Worm (Caenorhabditis elegans) whole organism, mixed stage, embryonic: Measurements from ENCODE around the gene nhr-249.
A peak's percentile ranks its signal among the peaks of the same experiment; 100 is the strongest.

Experiments used
- M03D4.4 ChIP-seq: sonication (generic microtip); optimal IDR thresholded peaks from 2 replicates; lab custom pipeline; 2017; ENCODE audit warnings: mild to moderate bottlenecking, missing genetic modification characterization, missing compliant biosample characterization
- blmp-1 ChIP-seq: fragments of 150-350 bp; optimal IDR thresholded peaks from 2 replicates; lab custom pipeline; 2014; ENCODE audit warnings: missing biosample characterization, missing genetic modification characterization
- ceh-39 ChIP-seq: fragments of 150-350 bp; optimal IDR thresholded peaks from 2 replicates; lab custom pipeline; 2014; ENCODE audit warnings: missing biosample characterization, missing genetic modification characterization
- ceh-43 ChIP-seq: fragments of 200-800 bp; sonication (Bioruptor generic); optimal IDR thresholded peaks from 2 replicates; lab custom pipeline; 2018; ENCODE audit warnings: mild to moderate bottlenecking, missing genetic modification characterization, moderate library complexity, missing compliant biosample characterization
- elt-1 ChIP-seq: sonication (generic microtip); optimal IDR thresholded peaks from 2 replicates; lab custom pipeline; 2017; ENCODE audit warnings: missing genetic modification characterization, mild to moderate bottlenecking, missing compliant biosample characterization, antibody characterized with exemption, moderate library complexity, borderline replicate concordance; ENCODE audit not compliant: insufficient read depth
- elt-3 ChIP-seq: fragments of 150-350 bp; optimal IDR thresholded peaks from 2 replicates; lab custom pipeline; 2014; ENCODE audit warnings: missing biosample characterization, missing genetic modification characterization
- ham-2 ChIP-seq: fragments of 200-800 bp; sonication (Bioruptor generic); optimal IDR thresholded peaks from 2 replicates; lab custom pipeline; 2018; ENCODE audit warnings: mild to moderate bottlenecking, missing genetic modification characterization, missing compliant biosample characterization
- lin-13 ChIP-seq: fragments of 150-350 bp; optimal IDR thresholded peaks from 2 replicates; lab custom pipeline; 2014; ENCODE audit warnings: missing biosample characterization, missing genetic modification characterization
- lin-32 ChIP-seq: fragments of 200-800 bp; sonication (Bioruptor generic); optimal IDR thresholded peaks from 2 replicates; lab custom pipeline; 2018; ENCODE audit warnings: mild to moderate bottlenecking, missing genetic modification characterization, missing compliant biosample characterization
- lsy-2 ChIP-seq: fragments of 150-350 bp; optimal IDR thresholded peaks from 2 replicates; lab custom pipeline; 2014; ENCODE audit warnings: missing biosample characterization, missing genetic modification characterization
- mab-5 ChIP-seq: fragments of 150-350 bp; optimal IDR thresholded peaks from 2 replicates; lab custom pipeline; 2014; ENCODE audit warnings: missing biosample characterization, missing genetic modification characterization
- nhr-12 ChIP-seq: fragments of 150-350 bp; optimal IDR thresholded peaks from 2 replicates; lab custom pipeline; 2014; ENCODE audit warnings: missing biosample characterization, missing genetic modification characterization
- nhr-2 ChIP-seq: fragments of 150-350 bp; optimal IDR thresholded peaks from 2 replicates; lab custom pipeline; 2014; ENCODE audit warnings: missing biosample characterization, missing genetic modification characterization
- nhr-237 ChIP-seq: fragments of 150-350 bp; optimal IDR thresholded peaks from 2 replicates; lab custom pipeline; 2014; ENCODE audit warnings: missing biosample characterization, missing genetic modification characterization
- nhr-28 ChIP-seq: fragments of 150-350 bp; optimal IDR thresholded peaks from 2 replicates; lab custom pipeline; 2014; ENCODE audit warnings: missing biosample characterization, missing genetic modification characterization
- pha-4 ChIP-seq: fragments of 150-350 bp; optimal IDR thresholded peaks from 2 replicates; lab custom pipeline; 2018; ENCODE audit warnings: missing biosample characterization, missing genetic modification reagents, missing genetic modification characterization
- sem-2 ChIP-seq: fragments of 200-800 bp; sonication (Bioruptor generic); optimal IDR thresholded peaks from 2 replicates; lab custom pipeline; 2018; ENCODE audit warnings: mild to moderate bottlenecking, missing genetic modification characterization, missing compliant biosample characterization
- snpc-4 ChIP-seq: fragments of 150-350 bp; optimal IDR thresholded peaks from 2 replicates; lab custom pipeline; 2014; ENCODE audit warnings: missing biosample characterization, missing genetic modification characterization
- sptf-1 ChIP-seq: sonication (generic microtip); optimal IDR thresholded peaks from 2 replicates; lab custom pipeline; 2017; ENCODE audit warnings: mild to moderate bottlenecking, missing genetic modification characterization, moderate library complexity, missing compliant biosample characterization
- tbx-8 ChIP-seq: fragments of 200-800 bp; sonication (Bioruptor generic); optimal IDR thresholded peaks from 2 replicates; lab custom pipeline; 2018; ENCODE audit warnings: mild to moderate bottlenecking, missing genetic modification characterization, moderate library complexity, missing compliant biosample characterization
- unc-120 ChIP-seq: sonication (generic microtip); optimal IDR thresholded peaks from 2 replicates; lab custom pipeline; 2017; ENCODE audit warnings: missing genetic modification characterization, missing compliant biosample characterization; ENCODE audit not compliant: poor library complexity, severe bottlenecking
- unc-39 ChIP-seq: fragments of 150-350 bp; optimal IDR thresholded peaks from 2 replicates; lab custom pipeline; 2014; ENCODE audit warnings: missing biosample characterization, missing genetic modification characterization
- unc-62 ChIP-seq: fragments of 150-350 bp; optimal IDR thresholded peaks from 2 replicates; lab custom pipeline; 2014; ENCODE audit warnings: missing biosample characterization, missing genetic modification reagents, missing genetic modification characterization
- ztf-11 ChIP-seq: fragments of 150-350 bp; optimal IDR thresholded peaks from 2 replicates; lab custom pipeline; 2014; ENCODE audit warnings: missing biosample characterization, missing genetic modification characterization

Gene nhr-249

ce11 chrIV:6937548-6937947 lies 34.8 kb downstream of the nhr-249 start, which contains the start of gene npr-12:
TSS of gene npr-12 (minus strand) at chrIV:6937648.
- no peak for TF ChIP-seq elt-3
- TF ChIP-seq lsy-2 (tag; lab: Kevin White, UChicago), result no peak
- TF ChIP-seq snpc-4 (tag; lab: Kevin White, UChicago), result no peak
- TF ChIP-seq lin-32 (GFP tag; lab: Kevin White, UChicago), result no peak
- TF ChIP-seq ham-2 (GFP tag; lab: Kevin White, UChicago), result no peak
- no peak for TF ChIP-seq lin-13 (tag; lab: Kevin White, UChicago)
- no peak for TF ChIP-seq ceh-39 (tag; lab: Kevin White, UChicago)
- TF ChIP-seq unc-120 (tag; lab: Kevin White, UChicago), result no peak

- no peak for TF ChIP-seq lin-13 (tag; lab: Kevin White, UChicago)
- no peak for TF ChIP-seq ceh-43
- TF ChIP-seq nhr-2, result no peak
- no peak for TF ChIP-seq unc-39
- TF ChIP-seq sem-2 (GFP tag; lab: Kevin White, UChicago), result no peak
- no peak for TF ChIP-seq nhr-28 (tag; lab: Kevin White, UChicago)
- no peak for TF ChIP-seq mab-5 (tag; lab: Kevin White, UChicago)
- no peak for TF ChIP-seq tbx-8
- no peak for TF ChIP-seq sptf-1 (tag; lab: Kevin White, UChicago)
- TF ChIP-seq M03D4.4 (tag; lab: Kevin White, UChicago), result no peak
- TF ChIP-seq nhr-237 (tag; lab: Kevin White, UChicago), result no peak
- TF ChIP-seq, all 35 proteins: peak for 0
These were observed 43.9 kb downstream of the nhr-249 start, which contains the start of gene cest-6 for ce11 chrIV:6928417-6928816. TSS of gene cest-6 (minus strand) at chrIV:6928517.

- TF ChIP-seq elt-1, result peak; percentile 54
- TF ChIP-seq nhr-12, result no peak
These were observed 46.8 kb downstream of the nhr-249 start for ce11 chrIV:6925520-6925919.

- TF ChIP-seq lin-13 (tag; lab: Kevin White, UChicago), result no peak
- TF ChIP-seq sem-2 (GFP tag; lab: Kevin White, UChicago), result no peak
- TF ChIP-seq tbx-8, result no peak
- no peak for TF ChIP-seq ztf-11 (tag; lab: Kevin White, UChicago)
- TF ChIP-seq pha-4 (tag; lab: Kevin White, UChicago), result no peak
- TF ChIP-seq M03D4.4 (tag; lab: Kevin White, UChicago), result no peak
- TF ChIP-seq snpc-4 (tag; lab: Kevin White, UChicago), result no peak
- no peak for TF ChIP-seq elt-1
- no peak for TF ChIP-seq unc-62
- no peak for TF ChIP-seq blmp-1 (tag; lab: Kevin White, UChicago)
These were observed 49.3 kb downstream of the nhr-249 start, which contains the start of gene T22D1.1 for ce11 chrIV:6923070-6923469. TSS of gene T22D1.1 (plus strand) at chrIV:6923370.
